Fruit fly (Drosophila melanogaster): ENCODE results near the gene CG7457.

- no peak for TF ChIP-seq Atf-2 (GFP tag; optimal IDR thresholded peaks at IDR 0.05)
- no peak for TF ChIP-seq psq (GFP tag; optimal IDR thresholded peaks at IDR 0.05)
- TF ChIP-seq CG2678 (tag; optimal IDR thresholded peaks at IDR 0.05) = no peak
- TF ChIP-seq CG3281 (GFP tag; optimal IDR thresholded peaks at IDR 0.05) = no peak
- TF ChIP-seq pum (GFP tag; optimal IDR thresholded peaks at IDR 0.05) = no peak
- TF ChIP-seq sisA (GFP tag; IDR thresholded peaks at IDR 0.05) = no peak
- TF ChIP-seq CG6654 (GFP tag; optimal IDR thresholded peaks at IDR 0.05) = no peak
- TF ChIP-seq BEAF-32 (GFP tag; optimal IDR thresholded peaks at IDR 0.05) = no peak
- no peak for TF ChIP-seq CG7928 (GFP tag; optimal IDR thresholded peaks at IDR 0.05)
- no peak for TF ChIP-seq CG17612 (GFP tag; IDR thresholded peaks at IDR 0.05)
- TF ChIP-seq CG34376 (GFP tag; optimal IDR thresholded peaks at IDR 0.05) = no peak
- TF ChIP-seq CG13287 (GFP tag; IDR thresholded peaks at IDR 0.05; ENCODE audit: partially characterized antibody) = no peak
- TF ChIP-seq Bdp1 (GFP tag; optimal IDR thresholded peaks at IDR 0.05) = no peak
- no peak for TF ChIP-seq CG12942 (GFP tag; optimal IDR thresholded peaks at IDR 0.05)
Measured at dm6 chr3L:7695554-7695953, 30.7 kb downstream of the CG7457 start, which contains the start of gene CG44195.
